Fruit fly (Drosophila melanogaster) whole organism, embryonic: ENCODE results near the gene FucTD.

Experiments
- ATbp ChIP-seq: fragments of 200-800 bp; sonication (Bioruptor generic); optimal IDR thresholded peaks from 2 replicates; lab custom pipeline; 2017; ENCODE audit warnings: missing biosample characterization, mild to moderate bottlenecking, missing genetic modification characterization, missing genetic modification reagents
- Ada2b ChIP-seq: fragments of 200-800 bp; sonication (Bioruptor generic); IDR thresholded peaks from 2 replicates; pipeline ENCODE4 v1.3.6; 2022; ENCODE audit warnings: missing biosample characterization, missing genetic modification characterization
- Aef1 ChIP-seq: fragments of 200-800 bp; sonication (Bioruptor generic); IDR thresholded peaks from 3 replicates; pipeline ENCODE4 v1.3.6; 2022; ENCODE audit warnings: missing biosample characterization, missing genetic modification characterization
- Antp ChIP-seq: fragments of 200-800 bp; sonication (Bioruptor generic); optimal IDR thresholded peaks from 3 replicates; lab custom pipeline; 2016; ENCODE audit warnings: missing biosample characterization, missing genetic modification characterization
- Asciz ChIP-seq: fragments of 200-800 bp; sonication (Bioruptor generic); optimal IDR thresholded peaks from 2 replicates; lab custom pipeline; 2017; ENCODE audit warnings: missing biosample characterization, mild to moderate bottlenecking, missing genetic modification characterization, missing genetic modification reagents
- BEAF-32 ChIP-seq: fragments of 200-800 bp; sonication (Bioruptor generic); optimal IDR thresholded peaks from 3 replicates; lab custom pipeline; 2017; ENCODE audit warnings: missing biosample characterization, missing genetic modification characterization, mild to moderate bottlenecking, moderate library complexity, missing genetic modification reagents
- CG10366 ChIP-seq: fragments of 200-800 bp; sonication (Bioruptor generic); IDR thresholded peaks from 2 replicates; pipeline ENCODE4 v1.3.6; 2022; ENCODE audit warnings: missing biosample characterization, missing genetic modification characterization
- CG12104 ChIP-seq: fragments of 200-800 bp; sonication (Bioruptor generic); optimal IDR thresholded peaks from 3 replicates; lab custom pipeline; 2016; ENCODE audit warnings: missing biosample characterization, missing genetic modification characterization
- CG12155 ChIP-seq: fragments of 200-800 bp; sonication (Bioruptor generic); optimal IDR thresholded peaks from 3 replicates; lab custom pipeline; 2016; ENCODE audit warnings: missing biosample characterization, missing genetic modification characterization
- CG12391 ChIP-seq: fragments of 200-800 bp; sonication (Bioruptor generic); optimal IDR thresholded peaks from 3 replicates; lab custom pipeline; 2018; ENCODE audit warnings: missing biosample characterization, mild to moderate bottlenecking, missing genetic modification characterization, moderate library complexity
- CG13424 ChIP-seq: fragments of 200-800 bp; sonication (Bioruptor generic); optimal IDR thresholded peaks from 2 replicates; lab custom pipeline; 2019; ENCODE audit warnings: missing biosample characterization, mild to moderate bottlenecking, missing genetic modification characterization, moderate library complexity
- CG14441 ChIP-seq: fragments of 200-800 bp; sonication (Bioruptor generic); IDR thresholded peaks from 2 replicates; pipeline ENCODE4 v1.3.6; 2022; ENCODE audit warnings: missing biosample characterization, missing genetic modification characterization
- CG15269 ChIP-seq: fragments of 200-800 bp; sonication (Bioruptor generic); optimal IDR thresholded peaks from 2 replicates; lab custom pipeline; 2018; ENCODE audit warnings: missing biosample characterization, mild to moderate bottlenecking, missing genetic modification characterization, moderate library complexity
- CG15479 ChIP-seq: fragments of 200-800 bp; sonication (Bioruptor generic); optimal IDR thresholded peaks from 3 replicates; lab custom pipeline; 2019; ENCODE audit warnings: missing biosample characterization, mild to moderate bottlenecking, missing genetic modification characterization, moderate library complexity
- CG1603 ChIP-seq: fragments of 200-800 bp; sonication (Bioruptor generic); optimal IDR thresholded peaks from 2 replicates; lab custom pipeline; 2019; ENCODE audit warnings: missing biosample characterization, mild to moderate bottlenecking, missing genetic modification characterization, moderate library complexity
- CG16863 ChIP-seq: fragments of 200-800 bp; sonication (Bioruptor generic); optimal IDR thresholded peaks from 3 replicates; lab custom pipeline; 2016; ENCODE audit warnings: missing biosample characterization, missing genetic modification characterization
- CG17829 ChIP-seq: fragments of 200-800 bp; optimal IDR thresholded peaks from 2 replicates; lab custom pipeline; 2019; ENCODE audit warnings: missing biosample characterization, mild to moderate bottlenecking, missing genetic modification characterization, moderate library complexity
- CG18011 ChIP-seq: fragments of 200-800 bp; sonication (Bioruptor generic); optimal IDR thresholded peaks from 2 replicates; lab custom pipeline; 2017; ENCODE audit warnings: missing biosample characterization, missing genetic modification characterization, mild to moderate bottlenecking, moderate library complexity, missing genotype
- CG18476 ChIP-seq: fragments of 200-800 bp; sonication (Bioruptor generic); optimal IDR thresholded peaks from 2 replicates; lab custom pipeline; 2016; ENCODE audit warnings: missing biosample characterization, mild to moderate bottlenecking, missing genetic modification characterization
- CG2889 ChIP-seq: fragments of 200-800 bp; sonication (Bioruptor generic); IDR thresholded peaks from 3 replicates; pipeline ENCODE4 v1.3.6; 2022; ENCODE audit warnings: missing biosample characterization, missing genetic modification characterization
- CG31388 ChIP-seq: fragments of 200-800 bp; sonication (Bioruptor generic); optimal IDR thresholded peaks from 2 replicates; lab custom pipeline; 2016; ENCODE audit warnings: missing biosample characterization, missing genetic modification characterization
- CG32772 ChIP-seq: fragments of 200-800 bp; sonication (Bioruptor generic); IDR thresholded peaks from 2 replicates; pipeline ENCODE4 v1.3.6; 2022; ENCODE audit warnings: missing biosample characterization, missing genetic modification characterization
- CG6689 ChIP-seq: fragments of 200-800 bp; sonication (Bioruptor generic); IDR thresholded peaks from 2 replicates; pipeline ENCODE4 v1.3.6; 2022; ENCODE audit warnings: missing biosample characterization, missing genetic modification characterization
- CG7839 ChIP-seq: fragments of 200-800 bp; sonication (Bioruptor generic); optimal IDR thresholded peaks from 3 replicates; lab custom pipeline; 2018; ENCODE audit warnings: missing biosample characterization, mild to moderate bottlenecking, missing genetic modification characterization, moderate library complexity
- CG7987 ChIP-seq: fragments of 200-800 bp; sonication (Bioruptor generic); optimal IDR thresholded peaks from 2 replicates; lab custom pipeline; 2018; ENCODE audit warnings: missing biosample characterization, mild to moderate bottlenecking, missing genetic modification characterization, moderate library complexity
- CG8290 ChIP-seq, 3 experiments: fragments of 200-800 bp; sonication (Bioruptor generic); optimal IDR thresholded peaks; 2 replicates each; lab custom pipeline; 2016 to 2019; ENCODE audit warnings: missing biosample characterization in 3 of 3, missing genetic modification characterization in 3 of 3, mild to moderate bottlenecking in 2 of 3, moderate library complexity in 1 of 3
- Dad ChIP-seq: fragments of 200-800 bp; sonication (Bioruptor generic); optimal IDR thresholded peaks from 3 replicates; lab custom pipeline; 2016; ENCODE audit warnings: missing biosample characterization, missing genetic modification characterization
- Dip3 ChIP-seq: fragments of 200-800 bp; sonication (Bioruptor generic); optimal IDR thresholded peaks from 3 replicates; lab custom pipeline; 2016; ENCODE audit warnings: missing biosample characterization, missing genetic modification characterization
- ERR ChIP-seq: fragments of 200-800 bp; sonication (Bioruptor generic); optimal IDR thresholded peaks from 2 replicates; lab custom pipeline; 2016; ENCODE audit warnings: missing biosample characterization, missing genetic modification characterization
- HHEX ChIP-seq: fragments of 200-800 bp; sonication (Bioruptor generic); optimal IDR thresholded peaks from 3 replicates; lab custom pipeline; 2017; ENCODE audit warnings: missing biosample characterization, mild to moderate bottlenecking, missing genetic modification characterization, missing genetic modification reagents
- HLH4C ChIP-seq: fragments of 200-800 bp; sonication (Bioruptor generic); IDR thresholded peaks from 3 replicates; pipeline ENCODE4 v1.3.6; 2022; ENCODE audit warnings: missing biosample characterization, missing genetic modification characterization; ENCODE audit not compliant: partially characterized antibody
- HmgZ ChIP-seq: fragments of 200-800 bp; sonication (Bioruptor generic); optimal IDR thresholded peaks from 2 replicates; lab custom pipeline; 2018; ENCODE audit warnings: missing biosample characterization, mild to moderate bottlenecking, missing genetic modification characterization
- Mad ChIP-seq: fragments of 200-800 bp; sonication (Bioruptor generic); optimal IDR thresholded peaks from 2 replicates; lab custom pipeline; 2016; ENCODE audit warnings: missing biosample characterization, missing genetic modification characterization
- Scr ChIP-seq: fragments of 200-800 bp; sonication (Bioruptor generic); IDR thresholded peaks from 2 replicates; pipeline ENCODE4 v1.3.6; 2022; ENCODE audit warnings: missing biosample characterization, missing genetic modification characterization; ENCODE audit not compliant: partially characterized antibody
- Six4 ChIP-seq: fragments of 200-800 bp; sonication (Bioruptor generic); optimal IDR thresholded peaks from 2 replicates; lab custom pipeline; 2016; ENCODE audit warnings: missing biosample characterization, missing genetic modification characterization
- br ChIP-seq: fragments of >200 bp; optimal IDR thresholded peaks from 2 replicates; lab custom pipeline; 2017
- dm ChIP-seq: fragments of 200-800 bp; sonication (Bioruptor generic); optimal IDR thresholded peaks from 3 replicates; lab custom pipeline; 2016; ENCODE audit warnings: missing biosample characterization, missing genetic modification characterization
- esg ChIP-seq: fragments of 200-800 bp; sonication (Bioruptor generic); conservative IDR thresholded peaks from 2 replicates; pipeline ENCODE4 v1.3.6; 2022; ENCODE audit warnings: missing biosample characterization, missing genetic modification characterization
- ewg ChIP-seq: fragments of 200-800 bp; sonication (Bioruptor generic); optimal IDR thresholded peaks from 3 replicates; lab custom pipeline; 2017; ENCODE audit warnings: mild to moderate bottlenecking, missing biosample characterization, missing genetic modification reagents, missing genetic modification characterization
- gt ChIP-seq: fragments of 200-800 bp; sonication (Bioruptor generic); IDR thresholded peaks from 2 replicates; pipeline ENCODE4 v1.3.6; 2022; ENCODE audit warnings: missing biosample characterization, missing genetic modification characterization
- her ChIP-seq: fragments of 200-800 bp; sonication (Bioruptor generic); optimal IDR thresholded peaks from 2 replicates; lab custom pipeline; 2016; ENCODE audit warnings: missing biosample characterization, missing genetic modification characterization
- lov ChIP-seq, 2 experiments: fragments of 200-800 bp in 1 of 2; fragments of >200 bp in 1 of 2; sonication (Bioruptor generic) in 1 of 2; IDR thresholded peaks in 1 of 2; optimal IDR thresholded peaks in 1 of 2; 2 replicates in 1 of 2; 3 replicates in 1 of 2; pipeline versions ENCODE4 v1.3.6 to Lab custom; 2017 to 2022; ENCODE audit warnings: missing biosample characterization in 1 of 2, missing genetic modification characterization in 1 of 2
- onecut ChIP-seq: fragments of 200-800 bp; sonication (Bioruptor generic); IDR thresholded peaks from 2 replicates; pipeline ENCODE4 v1.3.6; 2022; ENCODE audit warnings: missing biosample characterization, missing genetic modification characterization
- org-1 ChIP-seq: fragments of 200-800 bp; sonication (Bioruptor generic); optimal IDR thresholded peaks from 2 replicates; lab custom pipeline; 2017; ENCODE audit warnings: missing biosample characterization, missing genetic modification characterization
- pita ChIP-seq: fragments of 200-800 bp; sonication (Bioruptor generic); optimal IDR thresholded peaks from 2 replicates; lab custom pipeline; 2017; ENCODE audit warnings: missing biosample characterization, mild to moderate bottlenecking, missing genetic modification characterization
- seq ChIP-seq: fragments of 200-800 bp; sonication (Bioruptor generic); IDR thresholded peaks from 2 replicates; pipeline ENCODE4 v1.3.6; 2022; ENCODE audit warnings: missing biosample characterization, missing genetic modification characterization
- stwl ChIP-seq: fragments of 200-800 bp; sonication (Bioruptor generic); optimal IDR thresholded peaks from 3 replicates; lab custom pipeline; 2018; ENCODE audit warnings: missing biosample characterization, mild to moderate bottlenecking, missing genetic modification characterization, moderate library complexity
- tna ChIP-seq: fragments of 200-800 bp; sonication (Bioruptor generic); IDR thresholded peaks from 2 replicates; pipeline ENCODE4 v1.3.6; 2022; ENCODE audit warnings: missing biosample characterization, missing genetic modification characterization; ENCODE audit not compliant: partially characterized antibody

Gene FucTD

DNA sequence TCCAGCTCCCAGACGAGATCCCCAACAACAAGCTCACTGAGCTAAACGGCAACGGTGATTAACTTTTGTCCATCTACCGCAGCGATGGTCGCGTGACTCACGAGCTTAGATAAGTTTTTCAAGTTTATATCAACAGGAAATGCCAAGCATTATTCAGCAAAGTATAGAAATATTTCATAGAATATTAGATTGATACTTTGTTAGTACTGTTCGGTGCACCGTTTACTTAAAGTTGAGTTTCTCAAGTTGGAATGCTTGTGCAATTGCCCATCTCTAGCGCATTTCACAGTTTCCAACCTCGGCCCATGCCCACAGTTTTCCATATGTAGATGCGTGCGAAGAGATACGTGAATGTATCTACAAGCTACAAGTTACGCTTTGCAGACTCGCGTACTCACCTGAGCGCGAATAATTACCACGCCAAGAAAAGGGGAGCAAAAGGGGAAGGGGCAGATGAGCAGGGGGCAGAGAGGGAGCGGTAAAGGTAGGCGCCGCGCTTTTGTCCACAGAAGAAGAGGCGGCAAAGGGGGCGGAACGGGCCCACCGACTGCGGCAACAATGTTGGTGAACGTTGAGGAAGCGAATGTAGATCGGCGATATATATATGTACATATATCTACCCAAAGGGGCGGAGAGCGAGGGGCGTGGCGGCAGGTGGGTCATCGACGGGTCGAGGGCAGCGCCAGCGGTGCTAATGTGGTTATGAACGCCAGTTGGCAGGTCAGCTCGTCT, 39.9 kb upstream of the FucTD start (continued):
- TF ChIP-seq HmgZ (tag; lab: Kevin White, UChicago), result peak; percentile 14
- TF ChIP-seq CG1603, result peak; percentile 68
- TF ChIP-seq Dad (GFP tag; lab: Kevin White, UChicago), result peak; percentile 36
- peak; percentile 51 for TF ChIP-seq CG13424 (tag; lab: Kevin White, UChicago)
- no peak for TF ChIP-seq CG12155 (GFP tag; lab: Kevin White, UChicago)
- peak; percentile 26; the same call in 1 of the 2 replicates for TF ChIP-seq CG32772 (GFP tag; lab: Robert Waterston, UW)
- TF ChIP-seq Six4 (GFP tag; lab: Kevin White, UChicago), result no peak
- no peak for TF ChIP-seq dm
- 0 out of 2 replicates have a peak, but pooled peaks have one; percentile 21 for TF ChIP-seq Ada2b
- peak; percentile 54; the same call in 1 of the 2 replicates for TF ChIP-seq esg (GFP tag; lab: Robert Waterston, UW)
- TF ChIP-seq Aef1 (GFP tag; lab: Robert Waterston, UW), result peak; percentile 23; the same call in 1 of the 3 replicates
- TF ChIP-seq HHEX (GFP tag; lab: Kevin White, UChicago), result no peak
- peak; percentile 65 for TF ChIP-seq CG14441 (GFP tag; lab: Robert Waterston, UW)
- TF ChIP-seq stwl (tag; lab: Kevin White, UChicago), result no peak
- peak; percentile 3 for TF ChIP-seq Mad (GFP tag; lab: Kevin White, UChicago)
- no peak for TF ChIP-seq CG18476
- peak; percentile 47 for TF ChIP-seq ATbp
- TF ChIP-seq CG8290 (GFP tag; optimal IDR thresholded peaks at IDR 0.05; lab: Kevin White, UChicago), result no peak
- TF ChIP-seq CG8290 (tag; optimal IDR thresholded peaks at IDR 0.05; lab: Kevin White, UChicago), result peak in 1 of 2 experiments; percentile 56
- peak; percentile 34 for TF ChIP-seq CG17829 (tag; lab: Kevin White, UChicago)
- no peak for TF ChIP-seq Dip3
- peak; percentile 8 for TF ChIP-seq Antp
- peak; percentile 13 for TF ChIP-seq CG16863 (GFP tag; lab: Kevin White, UChicago)
- no peak for TF ChIP-seq ERR
- peak; percentile 60 for TF ChIP-seq CG12391 (tag; lab: Kevin White, UChicago)
- peak; percentile 35 for TF ChIP-seq Asciz (GFP tag; lab: Kevin White, UChicago)
- no peak for TF ChIP-seq CG31388 (GFP tag; lab: Kevin White, UChicago)
- TF ChIP-seq her, result no peak
- TF ChIP-seq HLH4C (GFP tag; lab: Robert Waterston, UW), result 0 out of 3 replicates have a peak, but pooled peaks have one; percentile 52
- TF ChIP-seq br (lab: Kevin White, UChicago), result no peak
- TF ChIP-seq CG2889 (GFP tag; lab: Robert Waterston, UW), result no peak
- 0 out of 2 replicates have a peak, but pooled peaks have one; percentile 9 for TF ChIP-seq onecut
- TF ChIP-seq CG15479 (GFP tag; lab: Kevin White, UChicago), result no peak
- peak; percentile 42 for TF ChIP-seq ewg (GFP tag; lab: Kevin White, UChicago)
- TF ChIP-seq BEAF-32 (GFP tag; lab: Kevin White, UChicago), result peak; percentile 59
- no peak for TF ChIP-seq gt (GFP tag; lab: Robert Waterston, UW)
- no peak for TF ChIP-seq lov (optimal IDR thresholded peaks at IDR 0.05; lab: Kevin White, UChicago)
- TF ChIP-seq lov (GFP tag; IDR thresholded peaks at IDR 0.05; lab: Robert Waterston, UW), result no peak
- peak; percentile 43; the same call in 1 of the 2 replicates for TF ChIP-seq tna (GFP tag; lab: Robert Waterston, UW)
- TF ChIP-seq Scr (GFP tag; lab: Robert Waterston, UW), result peak; percentile 61
- no peak for TF ChIP-seq pita (GFP tag; lab: Kevin White, UChicago)
- peak; percentile 43 for TF ChIP-seq CG7839 (tag; lab: Kevin White, UChicago)
- peak; percentile 37 for TF ChIP-seq CG18011 (GFP tag; lab: Kevin White, UChicago)
- TF ChIP-seq CG15269, result peak; percentile 68
- peak; percentile 71 for TF ChIP-seq CG10366 (GFP tag; lab: Robert Waterston, UW)
- no peak for TF ChIP-seq CG7987 (GFP tag; lab: Kevin White, UChicago)
- no peak for TF ChIP-seq CG12104 (GFP tag; lab: Kevin White, UChicago)
- peak; percentile 35; the same call in 1 of the 2 replicates for TF ChIP-seq seq (GFP tag; lab: Robert Waterston, UW)
- peak; percentile 60 for TF ChIP-seq CG6689
- TF ChIP-seq org-1 (GFP tag; lab: Kevin White, UChicago), result peak; percentile 48
